Fruit fly (Drosophila melanogaster) whole organism, embryonic: ENCODE data around the gene CG46467.

Experiments
- Abd-B ChIP-seq: fragments of 200-800 bp; sonication (Bioruptor generic); optimal IDR thresholded peaks from 2 replicates; lab custom pipeline; 2018; ENCODE audit warnings: missing biosample characterization, mild to moderate bottlenecking, missing genetic modification characterization, moderate library complexity
- Awh ChIP-seq: fragments of 200-800 bp; sonication (Bioruptor generic); IDR thresholded peaks from 2 replicates; pipeline ENCODE4, ENCODE4 v1.3.6; 2022; ENCODE audit warnings: missing biosample characterization, missing genetic modification characterization
- CG10543 ChIP-seq: fragments of 200-800 bp; sonication (Bioruptor generic); optimal IDR thresholded peaks from 3 replicates; lab custom pipeline; 2017; ENCODE audit warnings: missing biosample characterization, mild to moderate bottlenecking, missing genetic modification characterization, moderate library complexity
- CG13894 ChIP-seq: fragments of 200-800 bp; sonication (Bioruptor generic); optimal IDR thresholded peaks from 3 replicates; lab custom pipeline; 2018; ENCODE audit warnings: missing biosample characterization, mild to moderate bottlenecking, missing genetic modification characterization, moderate library complexity
- CG15269 ChIP-seq: fragments of 200-800 bp; sonication (Bioruptor generic); optimal IDR thresholded peaks from 2 replicates; lab custom pipeline; 2018; ENCODE audit warnings: missing biosample characterization, mild to moderate bottlenecking, missing genetic modification characterization, moderate library complexity
- CG15696 ChIP-seq: fragments of 200-800 bp; sonication (Bioruptor generic); optimal IDR thresholded peaks from 2 replicates; lab custom pipeline; 2019; ENCODE audit warnings: missing biosample characterization, mild to moderate bottlenecking, missing genetic modification characterization, moderate library complexity
- CG1603 ChIP-seq: fragments of 200-800 bp; sonication (Bioruptor generic); optimal IDR thresholded peaks from 2 replicates; lab custom pipeline; 2019; ENCODE audit warnings: missing biosample characterization, mild to moderate bottlenecking, missing genetic modification characterization, moderate library complexity
- CG17359 ChIP-seq: fragments of 200-800 bp; sonication (Bioruptor generic); optimal IDR thresholded peaks from 3 replicates; lab custom pipeline; 2018; ENCODE audit warnings: missing biosample characterization, mild to moderate bottlenecking, missing genetic modification characterization, moderate library complexity
- CG17385 ChIP-seq: fragments of 200-800 bp; sonication (Bioruptor generic); optimal IDR thresholded peaks from 3 replicates; lab custom pipeline; 2018; ENCODE audit warnings: missing biosample characterization, mild to moderate bottlenecking, missing genetic modification characterization
- CG2875 ChIP-seq: fragments of 200-800 bp; sonication (Bioruptor generic); optimal IDR thresholded peaks from 2 replicates; lab custom pipeline; 2017; ENCODE audit warnings: missing biosample characterization, mild to moderate bottlenecking, missing genetic modification characterization, missing genetic modification reagents
- CG31388 ChIP-seq: fragments of 200-800 bp; sonication (Bioruptor generic); optimal IDR thresholded peaks from 2 replicates; lab custom pipeline; 2016; ENCODE audit warnings: missing biosample characterization, missing genetic modification characterization
- CG3407 ChIP-seq: fragments of 200-800 bp; sonication (Bioruptor generic); optimal IDR thresholded peaks from 2 replicates; lab custom pipeline; 2018; ENCODE audit warnings: missing biosample characterization, mild to moderate bottlenecking, missing genetic modification characterization
- CG42726 ChIP-seq: fragments of 200-800 bp; sonication (Bioruptor generic); IDR thresholded peaks from 2 replicates; pipeline ENCODE4 v1.3.6; 2022; ENCODE audit warnings: missing biosample characterization, missing genetic modification characterization; ENCODE audit not compliant: partially characterized antibody
- CG4328 ChIP-seq: fragments of 200-800 bp; sonication (Bioruptor generic); optimal IDR thresholded peaks from 3 replicates; lab custom pipeline; 2017; ENCODE audit warnings: missing biosample characterization, missing genetic modification reagents, missing genetic modification characterization
- CG6765 ChIP-seq: fragments of 200-800 bp; sonication (Bioruptor generic); optimal IDR thresholded peaks from 3 replicates; lab custom pipeline; 2017; ENCODE audit warnings: missing biosample characterization, mild to moderate bottlenecking, missing genetic modification characterization
- CG7786 ChIP-seq: fragments of 200-800 bp; sonication (Bioruptor generic); optimal IDR thresholded peaks from 2 replicates; lab custom pipeline; 2016; ENCODE audit warnings: missing biosample characterization, missing genetic modification characterization
- CG8388 ChIP-seq: fragments of 200-800 bp; sonication (Bioruptor generic); optimal IDR thresholded peaks from 2 replicates; lab custom pipeline; 2019; ENCODE audit warnings: missing biosample characterization, mild to moderate bottlenecking, missing genetic modification characterization, moderate library complexity
- CG9817 ChIP-seq: fragments of 200-800 bp; sonication (Bioruptor generic); optimal IDR thresholded peaks from 2 replicates; lab custom pipeline; 2018; ENCODE audit warnings: missing biosample characterization, mild to moderate bottlenecking, missing genetic modification characterization, moderate library complexity
- D19B ChIP-seq: fragments of 200-800 bp; sonication (Bioruptor generic); optimal IDR thresholded peaks from 2 replicates; lab custom pipeline; 2017; ENCODE audit warnings: missing biosample characterization, mild to moderate bottlenecking, missing genetic modification characterization
- Fer1 ChIP-seq: fragments of 200-800 bp; sonication (Bioruptor generic); optimal IDR thresholded peaks from 2 replicates; lab custom pipeline; 2017; ENCODE audit warnings: missing biosample characterization, mild to moderate bottlenecking, missing genetic modification characterization
- HLHmδ ChIP-seq: fragments of 200-800 bp; sonication (Bioruptor generic); optimal IDR thresholded peaks from 2 replicates; lab custom pipeline; 2018; ENCODE audit warnings: missing biosample characterization, mild to moderate bottlenecking, missing genetic modification characterization, moderate library complexity
- Hr78 ChIP-seq, 2 experiments: fragments of 200-800 bp in 1 of 2; fragments of >200 bp in 1 of 2; sonication (Bioruptor generic) in 1 of 2; optimal IDR thresholded peaks; 2 replicates each; lab custom pipeline; 2017 to 2019; ENCODE audit warnings: missing biosample characterization in 2 of 2, missing genetic modification characterization in 2 of 2, mild to moderate bottlenecking in 1 of 2, moderate library complexity in 1 of 2
- Med ChIP-seq: fragments of 200-800 bp; sonication (Bioruptor generic); peaks from one replicate; lab custom pipeline; 2016; ENCODE audit warnings: missing biosample characterization, missing genetic modification characterization, mild to moderate bottlenecking, inconsistent platforms, moderate library complexity
- Trl ChIP-seq, 3 experiments: fragments of >200 bp in 2 of 3; fragments of 200-800 bp in 1 of 3; sonication (Bioruptor generic) in 1 of 3; optimal IDR thresholded peaks; 2 replicates in 1 of 3; 3 replicates in 2 of 3; lab custom pipeline; 2016 to 2017; ENCODE audit warnings: missing biosample characterization in 1 of 3, missing genetic modification characterization in 1 of 3
- abd-A ChIP-seq: fragments of 200-800 bp; sonication (Bioruptor generic); optimal IDR thresholded peaks from 3 replicates; lab custom pipeline; 2019; ENCODE audit warnings: missing biosample characterization, mild to moderate bottlenecking, missing genetic modification characterization, moderate library complexity
- amos ChIP-seq: fragments of 200-800 bp; sonication (Bioruptor generic); IDR thresholded peaks from 2 replicates; pipeline ENCODE4 v1.3.6; 2022; ENCODE audit warnings: missing biosample characterization, missing genetic modification characterization; ENCODE audit not compliant: partially characterized antibody
- crol ChIP-seq: fragments of 200-800 bp; sonication (Bioruptor generic); IDR thresholded peaks from 2 replicates; pipeline ENCODE4 v1.3.6; 2022; ENCODE audit warnings: missing biosample characterization, missing genetic modification characterization
- dati ChIP-seq: fragments of 200-800 bp; sonication (Bioruptor generic); IDR thresholded peaks from 2 replicates; pipeline ENCODE4 v1.3.6; 2022; ENCODE audit warnings: missing biosample characterization, missing genetic modification characterization
- exex ChIP-seq: fragments of 200-800 bp; sonication (Bioruptor generic); optimal IDR thresholded peaks from 4 replicates; lab custom pipeline; 2018; ENCODE audit warnings: missing biosample characterization, mild to moderate bottlenecking, missing genetic modification characterization, moderate library complexity
- gem ChIP-seq: fragments of 200-800 bp; sonication (Bioruptor generic); optimal IDR thresholded peaks from 2 replicates; lab custom pipeline; 2019; ENCODE audit warnings: missing biosample characterization, mild to moderate bottlenecking, missing genetic modification characterization, moderate library complexity
- grn ChIP-seq: fragments of 200-800 bp; sonication (Bioruptor generic); optimal IDR thresholded peaks from 3 replicates; lab custom pipeline; 2017; ENCODE audit warnings: missing biosample characterization, missing genetic modification characterization
- gsb ChIP-seq: fragments of 200-800 bp; sonication (Bioruptor generic); IDR thresholded peaks from 2 replicates; pipeline ENCODE4 v1.3.6; 2022; ENCODE audit warnings: missing biosample characterization, missing genetic modification characterization
- insv ChIP-seq, 2 experiments: fragments of 200-800 bp; sonication (Bioruptor generic); optimal IDR thresholded peaks; 3 replicates each; lab custom pipeline; 2016 to 2018; ENCODE audit warnings: missing biosample characterization in 2 of 2, missing genetic modification characterization in 2 of 2
- kni ChIP-seq: fragments of 200-800 bp; sonication (Bioruptor generic); optimal IDR thresholded peaks from 3 replicates; lab custom pipeline; 2017; ENCODE audit warnings: mild to moderate bottlenecking, missing biosample characterization, missing genetic modification reagents, missing genetic modification characterization
- mirr ChIP-seq: fragments of 200-800 bp; sonication (Bioruptor generic); optimal IDR thresholded peaks from 3 replicates; lab custom pipeline; 2018; ENCODE audit warnings: missing biosample characterization, mild to moderate bottlenecking, missing genetic modification characterization
- pb ChIP-seq: fragments of 200-800 bp; sonication (Bioruptor generic); optimal IDR thresholded peaks from 3 replicates; lab custom pipeline; 2016; ENCODE audit warnings: missing biosample characterization, missing genetic modification characterization
- pita ChIP-seq: fragments of 200-800 bp; sonication (Bioruptor generic); optimal IDR thresholded peaks from 2 replicates; lab custom pipeline; 2017; ENCODE audit warnings: missing biosample characterization, mild to moderate bottlenecking, missing genetic modification characterization
- pros ChIP-seq: fragments of 200-800 bp; sonication (Bioruptor generic); optimal IDR thresholded peaks from 3 replicates; lab custom pipeline; 2019; ENCODE audit warnings: missing biosample characterization, mild to moderate bottlenecking, missing genetic modification characterization, moderate library complexity
- sc ChIP-seq, 3 experiments: fragments of >200 bp in 2 of 3; fragments of 200-800 bp in 1 of 3; sonication (Bioruptor generic) in 1 of 3; optimal IDR thresholded peaks; 2 replicates in 2 of 3; 3 replicates in 1 of 3; lab custom pipeline; 2017; ENCODE audit warnings: mild to moderate bottlenecking in 1 of 3, missing biosample characterization in 1 of 3, missing genetic modification characterization in 1 of 3, missing genetic modification reagents in 1 of 3
- seq ChIP-seq: fragments of 200-800 bp; sonication (Bioruptor generic); IDR thresholded peaks from 2 replicates; pipeline ENCODE4 v1.3.6; 2022; ENCODE audit warnings: missing biosample characterization, missing genetic modification characterization
- slbo ChIP-seq: fragments of 200-800 bp; sonication (Bioruptor generic); IDR thresholded peaks from 2 replicates; pipeline ENCODE4 v1.3.6; 2022; ENCODE audit warnings: missing biosample characterization, missing genetic modification characterization
- sna ChIP-seq: fragments of 200-800 bp; sonication (Bioruptor generic); IDR thresholded peaks from 2 replicates; pipeline ENCODE4 v1.3.6; 2022; ENCODE audit warnings: missing biosample characterization, missing genetic modification characterization; ENCODE audit not compliant: partially characterized antibody
- stc ChIP-seq: fragments of 200-800 bp; sonication (Bioruptor generic); IDR thresholded peaks from 2 replicates; pipeline ENCODE4 v1.3.6; 2022; ENCODE audit warnings: missing biosample characterization, missing genetic modification characterization
- sug ChIP-seq: fragments of 200-800 bp; optimal IDR thresholded peaks from 2 replicates; lab custom pipeline; 2019; ENCODE audit warnings: missing biosample characterization, mild to moderate bottlenecking, missing genetic modification characterization, moderate library complexity
- ttk ChIP-seq: fragments of 200-800 bp; sonication (Bioruptor generic); IDR thresholded peaks from 2 replicates; pipeline ENCODE4 v2.1.2; 2022; ENCODE audit warnings: missing biosample characterization, missing genetic modification characterization
- zfh1 ChIP-seq: fragments of 200-800 bp; sonication (Bioruptor generic); IDR thresholded peaks from 3 replicates; pipeline ENCODE4 v1.3.6; 2022; ENCODE audit warnings: missing biosample characterization, missing genetic modification characterization

The CG46467 gene

dm6 chr3R:9872815-9873752 lies 1.4 kb upstream of the CG46467 start:
- peak; percentile 77 for TF ChIP-seq mirr
- TF ChIP-seq CG13894 (tag; lab: Kevin White, UChicago) = peak; percentile 75
- no peak for TF ChIP-seq D19B
- no peak for TF ChIP-seq CG4328 (GFP tag; lab: Kevin White, UChicago)
- TF ChIP-seq ttk (GFP tag; lab: Robert Waterston, UW) = 0 out of 2 replicates have a peak, but pooled peaks have one; percentile 24
- peak; percentile 62 for TF ChIP-seq CG10543 (GFP tag; lab: Kevin White, UChicago)
- no peak for TF ChIP-seq amos (GFP tag; lab: Robert Waterston, UW)
- TF ChIP-seq CG17359 = peak; percentile 12
- TF ChIP-seq CG1603 = no peak
- peak; percentile 96 for TF ChIP-seq abd-A (tag; lab: Kevin White, UChicago)
- TF ChIP-seq seq (GFP tag; lab: Robert Waterston, UW) = peak; percentile 55; the same call in 1 of the 2 replicates
- peak; percentile 12 for TF ChIP-seq HLHmδ
- no peak for TF ChIP-seq CG6765 (GFP tag; lab: Kevin White, UChicago)
- no peak for TF ChIP-seq slbo
- no peak for TF ChIP-seq Abd-B (GFP tag; lab: Kevin White, UChicago)
- no peak for TF ChIP-seq Awh (GFP tag; lab: Robert Waterston, UW)
- TF ChIP-seq pita = no peak
- no peak for TF ChIP-seq CG8388 (GFP tag; lab: Kevin White, UChicago)
- TF ChIP-seq CG31388 (GFP tag; lab: Kevin White, UChicago) = no peak
- TF ChIP-seq exex (tag; lab: Kevin White, UChicago) = peak; percentile 65
- peak; percentile 44 for TF ChIP-seq Med (GFP tag; lab: Kevin White, UChicago)
- peak in 1 of 2 experiments; percentile 59 for TF ChIP-seq insv (GFP tag; optimal IDR thresholded peaks at IDR 0.05; lab: Kevin White, UChicago)
- TF ChIP-seq Fer1 (GFP tag; lab: Kevin White, UChicago) = no peak
- TF ChIP-seq Hr78 (GFP tag; optimal IDR thresholded peaks at IDR 0.05; lab: Kevin White, UChicago) = peak in 1 of 2 experiments; percentile 90
- no peak for TF ChIP-seq CG42726 (GFP tag; lab: Robert Waterston, UW)
- TF ChIP-seq kni = peak; percentile 55
- no peak for TF ChIP-seq CG15269 (tag; lab: Kevin White, UChicago)
- no peak for TF ChIP-seq CG9817
- TF ChIP-seq CG17385 (GFP tag; lab: Kevin White, UChicago) = peak; percentile 14
- peak; percentile 5 for TF ChIP-seq CG2875 (GFP tag; lab: Kevin White, UChicago)
- TF ChIP-seq CG3407 = no peak
- no peak for TF ChIP-seq gsb (GFP tag; lab: Robert Waterston, UW)
- TF ChIP-seq grn (GFP tag; lab: Kevin White, UChicago) = peak; percentile 47
- TF ChIP-seq dati = no peak
- TF ChIP-seq sna (GFP tag; lab: Robert Waterston, UW) = 0 out of 2 replicates have a peak, but pooled peaks have one; percentile 45
- TF ChIP-seq pb (GFP tag; lab: Kevin White, UChicago) = no peak
- TF ChIP-seq gem = peak; percentile 19
- TF ChIP-seq sug (tag; lab: Kevin White, UChicago) = peak; percentile 13
- TF ChIP-seq sc (optimal IDR thresholded peaks at IDR 0.05; lab: Kevin White, UChicago) = no peak
- TF ChIP-seq sc (GFP tag; optimal IDR thresholded peaks at IDR 0.05; lab: Kevin White, UChicago) = no peak
- no peak for TF ChIP-seq CG15696 (tag; lab: Kevin White, UChicago)
- peak; percentile 77 for TF ChIP-seq pros (GFP tag; lab: Kevin White, UChicago)
- TF ChIP-seq crol (GFP tag; lab: Robert Waterston, UW) = peak; percentile 70
- TF ChIP-seq stc = no peak
- TF ChIP-seq CG7786 (GFP tag; lab: Kevin White, UChicago) = no peak
- TF ChIP-seq zfh1 = no peak
- peak; percentile 81 to 86 for TF ChIP-seq Trl (optimal IDR thresholded peaks at IDR 0.05; lab: Kevin White, UChicago)
- TF ChIP-seq Trl (GFP tag; optimal IDR thresholded peaks at IDR 0.05; lab: Kevin White, UChicago) = no peak
